Fruit fly (Drosophila melanogaster) whole organism: ENCODE results near the gene Acbp4.

Experiments
- CG8478 ChIP-seq: fragments of >200 bp; optimal IDR thresholded peaks from 2 replicates; lab custom pipeline; 2018; ENCODE audit warnings: inconsistent platforms
- Dll ChIP-seq: fragments of >200 bp; optimal IDR thresholded peaks from 2 replicates; lab custom pipeline; 2017
- EcR ChIP-seq, 2 experiments: fragments of >200 bp; optimal IDR thresholded peaks; 2 replicates each; lab custom pipeline; 2017; ENCODE audit warnings: missing biosample characterization in 2 of 2, missing genetic modification characterization in 2 of 2, missing genetic modification reagents in 2 of 2
- psq ChIP-seq: fragments of >200 bp; optimal IDR thresholded peaks from 2 replicates; lab custom pipeline; 2017
- usp ChIP-seq: fragments of >200 bp; optimal IDR thresholded peaks from 2 replicates; lab custom pipeline; 2017; ENCODE audit warnings: missing biosample characterization, missing genetic modification characterization, mixed read lengths

DNA sequence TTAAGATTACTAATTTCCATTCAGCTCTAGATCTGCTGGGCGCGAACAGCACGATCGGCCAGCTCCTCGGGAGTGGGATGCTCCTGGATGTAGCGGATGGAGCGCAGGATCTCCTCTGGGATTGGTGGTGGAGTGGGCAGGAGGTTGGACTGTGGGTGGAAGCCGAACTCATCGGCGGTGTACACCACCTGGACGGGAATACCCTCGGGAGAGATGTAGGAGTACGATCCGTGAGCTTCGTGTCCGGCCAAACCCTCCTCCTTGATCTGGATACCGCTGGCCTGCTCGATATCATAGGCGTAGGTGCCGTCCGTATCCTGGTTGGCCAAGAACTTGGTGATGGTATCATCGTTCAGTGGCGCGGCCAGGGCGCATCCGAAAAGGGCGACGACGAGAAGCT lies 42.0 kb downstream of the Acbp4 start:
- TF ChIP-seq CG8478 (lab: Kevin White, UChicago) (no peak), Dll (lab: Kevin White, UChicago) (no peak), usp (GFP tag; lab: Kevin White, UChicago) (no peak), psq (no peak), EcR (GFP tag; optimal IDR thresholded peaks at IDR 0.05; lab: Kevin White, UChicago) (no peak)
